Fruit fly (Drosophila melanogaster) whole organism, embryonic: ENCODE results near the gene CG15818.

ENCODE experiments used
- B-H1 ChIP-seq: fragments of 200-800 bp; sonication (Bioruptor generic); IDR thresholded peaks from 3 replicates; pipeline ENCODE4 v1.3.6; 2022; ENCODE audit warnings: missing biosample characterization, missing genetic modification characterization
- Bgb ChIP-seq: fragments of 200-800 bp; sonication (Bioruptor generic); IDR thresholded peaks from 2 replicates; pipeline ENCODE4 v1.3.6; 2022; ENCODE audit warnings: missing biosample characterization, missing genetic modification characterization; ENCODE audit not compliant: partially characterized antibody
- CG11504 ChIP-seq: fragments of 200-800 bp; sonication (Bioruptor generic); optimal IDR thresholded peaks from 3 replicates; lab custom pipeline; 2019; ENCODE audit warnings: missing biosample characterization, mild to moderate bottlenecking, missing genetic modification characterization, moderate library complexity
- CG12104 ChIP-seq: fragments of 200-800 bp; sonication (Bioruptor generic); optimal IDR thresholded peaks from 3 replicates; lab custom pipeline; 2016; ENCODE audit warnings: missing biosample characterization, missing genetic modification characterization
- CG12659 ChIP-seq: fragments of 200-800 bp; sonication (Bioruptor generic); optimal IDR thresholded peaks from 3 replicates; lab custom pipeline; 2017; ENCODE audit warnings: mild to moderate bottlenecking, missing biosample characterization, missing genetic modification reagents, missing genetic modification characterization
- CG15696 ChIP-seq: fragments of 200-800 bp; sonication (Bioruptor generic); optimal IDR thresholded peaks from 2 replicates; lab custom pipeline; 2019; ENCODE audit warnings: missing biosample characterization, mild to moderate bottlenecking, missing genetic modification characterization, moderate library complexity
- CG17186 ChIP-seq: fragments of 200-800 bp; sonication (Bioruptor generic); optimal IDR thresholded peaks from 3 replicates; lab custom pipeline; 2017; ENCODE audit warnings: missing biosample characterization, missing genetic modification reagents, missing genetic modification characterization
- CG18764 ChIP-seq: fragments of 200-800 bp; sonication (Bioruptor generic); optimal IDR thresholded peaks from 3 replicates; lab custom pipeline; 2016; ENCODE audit warnings: missing biosample characterization, missing genetic modification characterization
- CG2875 ChIP-seq: fragments of 200-800 bp; sonication (Bioruptor generic); optimal IDR thresholded peaks from 2 replicates; lab custom pipeline; 2017; ENCODE audit warnings: missing biosample characterization, mild to moderate bottlenecking, missing genetic modification characterization, missing genetic modification reagents
- CG32767 ChIP-seq: fragments of 200-800 bp; sonication (Bioruptor generic); IDR thresholded peaks from 2 replicates; pipeline ENCODE4 v1.3.6; 2022; ENCODE audit warnings: missing biosample characterization, missing genetic modification characterization
- CG33213 ChIP-seq: fragments of 200-800 bp; sonication (Bioruptor generic); optimal IDR thresholded peaks from 3 replicates; lab custom pipeline; 2016; ENCODE audit warnings: missing biosample characterization, missing genetic modification characterization
- CG33557 ChIP-seq: fragments of 200-800 bp; sonication (Bioruptor generic); optimal IDR thresholded peaks from 2 replicates; lab custom pipeline; 2019; ENCODE audit warnings: missing biosample characterization, mild to moderate bottlenecking, missing genetic modification characterization, moderate library complexity
- CG34224 ChIP-seq: fragments of 200-800 bp; sonication (Bioruptor generic); IDR thresholded peaks from 3 replicates; pipeline ENCODE4 v1.3.6; 2022; ENCODE audit warnings: missing biosample characterization, missing genetic modification characterization; ENCODE audit not compliant: partially characterized antibody
- CG3995 ChIP-seq: fragments of 200-800 bp; sonication (Bioruptor generic); optimal IDR thresholded peaks from 3 replicates; lab custom pipeline; 2016; ENCODE audit warnings: missing biosample characterization, missing genetic modification characterization
- CG4617 ChIP-seq: fragments of 200-800 bp; sonication (Bioruptor generic); optimal IDR thresholded peaks from 3 replicates; lab custom pipeline; 2016; ENCODE audit warnings: missing biosample characterization, missing genetic modification characterization, borderline replicate concordance
- CG4730 ChIP-seq: fragments of 200-800 bp; sonication (Bioruptor generic); IDR thresholded peaks from 2 replicates; pipeline ENCODE4 v1.3.6; 2022; ENCODE audit warnings: missing biosample characterization, missing genetic modification characterization
- CG6683 ChIP-seq: fragments of 200-800 bp; sonication (Bioruptor generic); optimal IDR thresholded peaks from 2 replicates; lab custom pipeline; 2017; ENCODE audit warnings: missing biosample characterization, mild to moderate bottlenecking, missing genetic modification characterization, missing genetic modification reagents
- CG7271 ChIP-seq: fragments of 200-800 bp; sonication (Bioruptor generic); optimal IDR thresholded peaks from 2 replicates; lab custom pipeline; 2018; ENCODE audit warnings: missing biosample characterization, mild to moderate bottlenecking, missing genetic modification characterization, moderate library complexity
- CG7786 ChIP-seq: fragments of 200-800 bp; sonication (Bioruptor generic); optimal IDR thresholded peaks from 2 replicates; lab custom pipeline; 2016; ENCODE audit warnings: missing biosample characterization, missing genetic modification characterization
- CG7839 ChIP-seq: fragments of 200-800 bp; sonication (Bioruptor generic); optimal IDR thresholded peaks from 3 replicates; lab custom pipeline; 2018; ENCODE audit warnings: missing biosample characterization, mild to moderate bottlenecking, missing genetic modification characterization, moderate library complexity
- CG9609 ChIP-seq: fragments of 200-800 bp; sonication (Bioruptor generic); optimal IDR thresholded peaks from 3 replicates; lab custom pipeline; 2016; ENCODE audit warnings: missing biosample characterization, missing genetic modification characterization
- CG9727 ChIP-seq: fragments of 200-800 bp; sonication (Bioruptor generic); optimal IDR thresholded peaks from 3 replicates; lab custom pipeline; 2017; ENCODE audit warnings: missing biosample characterization, mild to moderate bottlenecking, missing genetic modification characterization
- Camta ChIP-seq: fragments of 200-800 bp; sonication (Bioruptor generic); optimal IDR thresholded peaks from 2 replicates; lab custom pipeline; 2016; ENCODE audit warnings: missing biosample characterization, missing genetic modification characterization
- Dfd ChIP-seq, 2 experiments: fragments of >200 bp; optimal IDR thresholded peaks; 2 replicates each; lab custom pipeline; 2017; ENCODE audit warnings: missing biosample characterization in 2 of 2, missing genetic modification characterization in 2 of 2
- Dip2 ChIP-seq: fragments of 200-800 bp; sonication (Bioruptor generic); IDR thresholded peaks from 2 replicates; pipeline ENCODE4 v1.3.6; 2022; ENCODE audit warnings: missing biosample characterization, missing genetic modification characterization
- Fer1 ChIP-seq: fragments of 200-800 bp; sonication (Bioruptor generic); optimal IDR thresholded peaks from 2 replicates; lab custom pipeline; 2017; ENCODE audit warnings: missing biosample characterization, mild to moderate bottlenecking, missing genetic modification characterization
- H15 ChIP-seq: fragments of 200-800 bp; sonication (Bioruptor generic); IDR thresholded peaks from 3 replicates; pipeline ENCODE4 v1.3.6; 2022; ENCODE audit warnings: missing biosample characterization, missing genetic modification characterization
- Neu2 ChIP-seq: fragments of 200-800 bp; sonication (Bioruptor generic); optimal IDR thresholded peaks from 3 replicates; lab custom pipeline; 2016; ENCODE audit warnings: missing biosample characterization, missing genetic modification characterization, borderline replicate concordance
- PHDP ChIP-seq: fragments of 200-800 bp; sonication (Bioruptor generic); optimal IDR thresholded peaks from 3 replicates; lab custom pipeline; 2018; ENCODE audit warnings: missing biosample characterization, mild to moderate bottlenecking, missing genetic modification characterization, moderate library complexity
- Poxn ChIP-seq: fragments of 200-800 bp; sonication (Bioruptor generic); IDR thresholded peaks from 2 replicates; pipeline ENCODE4 v1.3.6; 2022; ENCODE audit warnings: missing biosample characterization, missing genetic modification characterization
- Rfx ChIP-seq: fragments of 200-800 bp; sonication (Bioruptor generic); IDR thresholded peaks from 2 replicates; pipeline ENCODE4 v1.3.6; 2022; ENCODE audit warnings: missing biosample characterization, missing genetic modification characterization
- YL-1 ChIP-seq: fragments of 200-800 bp; sonication (Bioruptor generic); optimal IDR thresholded peaks from 3 replicates; lab custom pipeline; 2017; ENCODE audit warnings: missing biosample characterization, mild to moderate bottlenecking, missing genetic modification characterization
- aop ChIP-seq: fragments of 200-800 bp; sonication (Bioruptor generic); IDR thresholded peaks from 2 replicates; pipeline ENCODE4 v1.3.6; 2022; ENCODE audit warnings: missing biosample characterization, missing genetic modification characterization
- bsh ChIP-seq, 2 experiments: fragments of 200-800 bp; sonication (Bioruptor generic); optimal IDR thresholded peaks; 2 replicates each; lab custom pipeline; 2017 to 2018; ENCODE audit warnings: mild to moderate bottlenecking in 2 of 2, missing biosample characterization in 2 of 2, missing genetic modification characterization in 2 of 2, moderate library complexity in 1 of 2
- chn ChIP-seq: fragments of 200-800 bp; sonication (Bioruptor generic); optimal IDR thresholded peaks from 2 replicates; lab custom pipeline; 2016; ENCODE audit warnings: missing biosample characterization, missing genetic modification characterization
- da ChIP-seq: fragments of 200-800 bp; sonication (Bioruptor generic); optimal IDR thresholded peaks from 2 replicates; lab custom pipeline; 2016; ENCODE audit warnings: missing biosample characterization, missing genetic modification characterization
- dati ChIP-seq: fragments of 200-800 bp; sonication (Bioruptor generic); IDR thresholded peaks from 2 replicates; pipeline ENCODE4 v1.3.6; 2022; ENCODE audit warnings: missing biosample characterization, missing genetic modification characterization
- exex ChIP-seq: fragments of 200-800 bp; sonication (Bioruptor generic); optimal IDR thresholded peaks from 4 replicates; lab custom pipeline; 2018; ENCODE audit warnings: missing biosample characterization, mild to moderate bottlenecking, missing genetic modification characterization, moderate library complexity
- fd96Cb ChIP-seq: fragments of 200-800 bp; sonication (Bioruptor generic); optimal IDR thresholded peaks from 2 replicates; lab custom pipeline; 2018; ENCODE audit warnings: missing biosample characterization, mild to moderate bottlenecking, missing genetic modification characterization, moderate library complexity
- gcm2 ChIP-seq: fragments of 200-800 bp; sonication (Bioruptor generic); optimal IDR thresholded peaks from 2 replicates; lab custom pipeline; 2016; ENCODE audit warnings: missing biosample characterization, missing genetic modification characterization
- hb ChIP-seq: fragments of 200-800 bp; sonication (Bioruptor generic); IDR thresholded peaks from 3 replicates; pipeline ENCODE4 v1.3.6; 2022; ENCODE audit warnings: missing biosample characterization, missing genetic modification characterization; ENCODE audit not compliant: partially characterized antibody
- mam ChIP-seq: fragments of 200-800 bp; sonication (Bioruptor generic); optimal IDR thresholded peaks from 3 replicates; lab custom pipeline; 2016; ENCODE audit warnings: missing biosample characterization, missing genetic modification characterization
- org-1 ChIP-seq: fragments of 200-800 bp; sonication (Bioruptor generic); optimal IDR thresholded peaks from 2 replicates; lab custom pipeline; 2017; ENCODE audit warnings: missing biosample characterization, missing genetic modification characterization
- pnt ChIP-seq: fragments of 200-800 bp; sonication (Bioruptor generic); optimal IDR thresholded peaks from 3 replicates; lab custom pipeline; 2016; ENCODE audit warnings: missing biosample characterization, missing genetic modification characterization
- pros ChIP-seq: fragments of 200-800 bp; sonication (Bioruptor generic); optimal IDR thresholded peaks from 3 replicates; lab custom pipeline; 2019; ENCODE audit warnings: missing biosample characterization, mild to moderate bottlenecking, missing genetic modification characterization, moderate library complexity
- slou ChIP-seq: fragments of 200-800 bp; sonication (Bioruptor generic); optimal IDR thresholded peaks from 3 replicates; lab custom pipeline; 2016; ENCODE audit warnings: missing biosample characterization, missing genetic modification characterization
- ssp ChIP-seq: fragments of 200-800 bp; sonication (Bioruptor generic); IDR thresholded peaks from 2 replicates; pipeline ENCODE4 v1.3.6; 2022; ENCODE audit warnings: missing biosample characterization, missing genetic modification characterization
- trh ChIP-seq: fragments of 200-800 bp; sonication (Bioruptor generic); optimal IDR thresholded peaks from 2 replicates; lab custom pipeline; 2016; ENCODE audit warnings: missing biosample characterization, missing genetic modification characterization
- unc-4 ChIP-seq: fragments of 200-800 bp; sonication (Bioruptor generic); IDR thresholded peaks from 2 replicates; pipeline ENCODE4 v1.3.6; 2022; ENCODE audit warnings: missing biosample characterization, missing genetic modification characterization; ENCODE audit not compliant: partially characterized antibody
- wek ChIP-seq: fragments of 200-800 bp; sonication (Bioruptor generic); optimal IDR thresholded peaks from 3 replicates; lab custom pipeline; 2018; ENCODE audit warnings: missing biosample characterization, mild to moderate bottlenecking, missing genetic modification characterization, moderate library complexity
- yki ChIP-seq: fragments of >200 bp; optimal IDR thresholded peaks from 3 replicates; lab custom pipeline; 2018

CG15818 gene

dm6 chr2L:7396962-7397361, 13.7 kb upstream of the CG15818 start (continued):
- 0 out of 2 replicates have a peak, but pooled peaks have one; percentile 38 for TF ChIP-seq ssp (GFP tag; lab: Robert Waterston, UW)
- peak; percentile 45 for TF ChIP-seq CG12659 (GFP tag; lab: Kevin White, UChicago)
- peak; percentile 76 for TF ChIP-seq CG4730 (GFP tag; lab: Robert Waterston, UW)
- TF ChIP-seq CG7786: peak; percentile 3
- TF ChIP-seq Dfd (GFP tag; optimal IDR thresholded peaks at IDR 0.05; lab: Kevin White, UChicago): no peak
- peak; percentile 84 for TF ChIP-seq CG11504 (tag; lab: Kevin White, UChicago)
- peak; percentile 7 for TF ChIP-seq slou (GFP tag; lab: Kevin White, UChicago)
- TF ChIP-seq CG33213 (GFP tag; lab: Kevin White, UChicago): no peak
- TF ChIP-seq H15 (GFP tag; lab: Robert Waterston, UW): peak; percentile 63; the same call in 2 of the 3 replicates
- TF ChIP-seq CG15696: no peak
- no peak for TF ChIP-seq trh (GFP tag; lab: Kevin White, UChicago)
- TF ChIP-seq PHDP: peak; percentile 72
- no peak for TF ChIP-seq CG7271 (tag; lab: Kevin White, UChicago)
- TF ChIP-seq CG33557: no peak
- no peak for TF ChIP-seq Bgb
- no peak for TF ChIP-seq Neu2
- peak; percentile 12 for TF ChIP-seq CG18764 (GFP tag; lab: Kevin White, UChicago)
- peak; percentile 35 for TF ChIP-seq CG9727 (GFP tag; lab: Kevin White, UChicago)
- TF ChIP-seq dati (GFP tag; lab: Robert Waterston, UW): no peak
- peak; percentile 33 for TF ChIP-seq CG6683 (GFP tag; lab: Kevin White, UChicago)
- TF ChIP-seq CG32767: peak; percentile 63; the same call in 1 of the 2 replicates
- no peak for TF ChIP-seq yki
- TF ChIP-seq org-1 (GFP tag; lab: Kevin White, UChicago): peak; percentile 48
- no peak for TF ChIP-seq CG9609 (GFP tag; lab: Kevin White, UChicago)
- TF ChIP-seq B-H1: peak; percentile 63; the same call in 2 of the 3 replicates
- TF ChIP-seq pros (GFP tag; lab: Kevin White, UChicago): no peak
- TF ChIP-seq wek: no peak
- peak; percentile 82 for TF ChIP-seq Rfx
- peak; percentile 74 for TF ChIP-seq CG7839
- no peak for TF ChIP-seq YL-1 (GFP tag; lab: Kevin White, UChicago)
- TF ChIP-seq CG34224 (GFP tag; lab: Robert Waterston, UW): no peak
- TF ChIP-seq gcm2 (GFP tag; lab: Kevin White, UChicago): no peak
- no peak for TF ChIP-seq hb (GFP tag; lab: Robert Waterston, UW)
- peak; percentile 42 for TF ChIP-seq CG2875
- TF ChIP-seq Camta: peak; percentile 55
- no peak for TF ChIP-seq exex
- TF ChIP-seq bsh (GFP tag; optimal IDR thresholded peaks at IDR 0.05; lab: Kevin White, UChicago): peak in 1 of 2 experiments; percentile 77
- TF ChIP-seq da (GFP tag; lab: Kevin White, UChicago): no peak
- TF ChIP-seq chn (GFP tag; lab: Kevin White, UChicago): peak; percentile 32
- peak; percentile 39 for TF ChIP-seq CG12104
- no peak for TF ChIP-seq unc-4
- TF ChIP-seq CG17186: no peak
- TF ChIP-seq Poxn (GFP tag; lab: Robert Waterston, UW): no peak
- TF ChIP-seq mam: peak; percentile 67
- no peak for TF ChIP-seq Dip2
- TF ChIP-seq CG3995: peak; percentile 1
- TF ChIP-seq fd96Cb (tag; lab: Kevin White, UChicago): peak; percentile 62
- no peak for TF ChIP-seq aop
- peak; percentile 79 for TF ChIP-seq Fer1 (GFP tag; lab: Kevin White, UChicago)
- TF ChIP-seq pnt (GFP tag; lab: Kevin White, UChicago): peak; percentile 50
- no peak for TF ChIP-seq CG4617 (GFP tag; lab: Kevin White, UChicago)
